Fruit fly (Drosophila melanogaster) whole organism, embryonic: Measurements from ENCODE around the gene CG4645.

Experiments used
- Asciz ChIP-seq: fragments of 200-800 bp; sonication (Bioruptor generic); optimal IDR thresholded peaks from 2 replicates; lab custom pipeline; 2017; ENCODE audit warnings: missing biosample characterization, mild to moderate bottlenecking, missing genetic modification characterization, missing genetic modification reagents
- BEAF-32 ChIP-seq: fragments of 200-800 bp; sonication (Bioruptor generic); optimal IDR thresholded peaks from 3 replicates; lab custom pipeline; 2017; ENCODE audit warnings: missing biosample characterization, missing genetic modification characterization, mild to moderate bottlenecking, moderate library complexity, missing genetic modification reagents
- CG1024 ChIP-seq: fragments of 200-800 bp; sonication (Bioruptor generic); IDR thresholded peaks from 2 replicates; pipeline ENCODE4 v1.3.6; 2022; ENCODE audit warnings: missing biosample characterization, missing genetic modification characterization
- CG11247 ChIP-seq: fragments of 200-800 bp; sonication (Bioruptor generic); IDR thresholded peaks from 2 replicates; pipeline ENCODE4 v1.3.6; 2022; ENCODE audit warnings: missing biosample characterization, missing genetic modification characterization
- CG11456 ChIP-seq: fragments of 200-800 bp; sonication (Bioruptor generic); IDR thresholded peaks from 3 replicates; pipeline ENCODE4 v1.3.6; 2022; ENCODE audit warnings: missing biosample characterization, missing genetic modification characterization
- CG12299 ChIP-seq: fragments of 200-800 bp; sonication (Bioruptor generic); optimal IDR thresholded peaks from 2 replicates; lab custom pipeline; 2018; ENCODE audit warnings: missing biosample characterization, mild to moderate bottlenecking, missing genetic modification characterization
- CG12744 ChIP-seq: fragments of 200-800 bp; sonication (Bioruptor generic); optimal IDR thresholded peaks from 2 replicates; lab custom pipeline; 2016; ENCODE audit warnings: missing biosample characterization, missing genetic modification characterization
- CG13123 ChIP-seq: fragments of 200-800 bp; sonication (Bioruptor generic); optimal IDR thresholded peaks from 2 replicates; lab custom pipeline; 2016; ENCODE audit warnings: missing biosample characterization, missing genetic modification characterization
- CG15011 ChIP-seq: fragments of 200-800 bp; sonication (Bioruptor generic); optimal IDR thresholded peaks from 3 replicates; lab custom pipeline; 2018; ENCODE audit warnings: missing biosample characterization, mild to moderate bottlenecking, missing genetic modification characterization
- CG15514 ChIP-seq: fragments of 200-800 bp; sonication (Bioruptor generic); optimal IDR thresholded peaks from 3 replicates; lab custom pipeline; 2017; ENCODE audit warnings: missing biosample characterization, missing genetic modification characterization, mild to moderate bottlenecking, moderate library complexity, missing genetic modification reagents
- CG1602 ChIP-seq: fragments of 200-800 bp; sonication (Bioruptor generic); optimal IDR thresholded peaks from 3 replicates; lab custom pipeline; 2016; ENCODE audit warnings: missing biosample characterization, missing genetic modification characterization
- CG1603 ChIP-seq: fragments of 200-800 bp; sonication (Bioruptor generic); optimal IDR thresholded peaks from 2 replicates; lab custom pipeline; 2019; ENCODE audit warnings: missing biosample characterization, mild to moderate bottlenecking, missing genetic modification characterization, moderate library complexity
- CG16779 ChIP-seq: fragments of 200-800 bp; sonication (Bioruptor generic); IDR thresholded peaks from 2 replicates; pipeline ENCODE4 v1.3.6; 2022; ENCODE audit warnings: missing biosample characterization, missing genetic modification characterization
- CG2129 ChIP-seq: fragments of 200-800 bp; sonication (Bioruptor generic); IDR thresholded peaks from 2 replicates; pipeline ENCODE4 v1.3.6; 2022; ENCODE audit warnings: missing biosample characterization, missing genetic modification characterization; ENCODE audit not compliant: partially characterized antibody
- CG2712 ChIP-seq: fragments of 200-800 bp; optimal IDR thresholded peaks from 3 replicates; lab custom pipeline; 2019; ENCODE audit warnings: missing biosample characterization, mild to moderate bottlenecking, missing genetic modification characterization, moderate library complexity
- CG32532 ChIP-seq: fragments of 200-800 bp; sonication (Bioruptor generic); IDR thresholded peaks from 2 replicates; pipeline ENCODE4 v1.3.6; 2022; ENCODE audit warnings: missing biosample characterization, missing genetic modification characterization
- CG32772 ChIP-seq: fragments of 200-800 bp; sonication (Bioruptor generic); IDR thresholded peaks from 2 replicates; pipeline ENCODE4 v1.3.6; 2022; ENCODE audit warnings: missing biosample characterization, missing genetic modification characterization
- CG3995 ChIP-seq: fragments of 200-800 bp; sonication (Bioruptor generic); optimal IDR thresholded peaks from 3 replicates; lab custom pipeline; 2016; ENCODE audit warnings: missing biosample characterization, missing genetic modification characterization
- CG5953 ChIP-seq: fragments of 200-800 bp; sonication (Bioruptor generic); IDR thresholded peaks from 2 replicates; pipeline ENCODE4 v1.3.6; 2022; ENCODE audit warnings: missing biosample characterization, missing genetic modification characterization
- CG6175 ChIP-seq: fragments of 200-800 bp; sonication (Bioruptor generic); IDR thresholded peaks from 3 replicates; pipeline ENCODE4 v1.3.6; 2022; ENCODE audit warnings: missing biosample characterization, missing genetic modification characterization
- CG6683 ChIP-seq: fragments of 200-800 bp; sonication (Bioruptor generic); optimal IDR thresholded peaks from 2 replicates; lab custom pipeline; 2017; ENCODE audit warnings: missing biosample characterization, mild to moderate bottlenecking, missing genetic modification characterization, missing genetic modification reagents
- CG7987 ChIP-seq: fragments of 200-800 bp; sonication (Bioruptor generic); optimal IDR thresholded peaks from 2 replicates; lab custom pipeline; 2018; ENCODE audit warnings: missing biosample characterization, mild to moderate bottlenecking, missing genetic modification characterization, moderate library complexity
- CTCF ChIP-seq: fragments of 200-800 bp; sonication (Bioruptor generic); optimal IDR thresholded peaks from 2 replicates; lab custom pipeline; 2017; ENCODE audit warnings: missing biosample characterization, mild to moderate bottlenecking, missing genetic modification characterization, moderate library complexity
- Dfd ChIP-seq, 2 experiments: fragments of >200 bp; optimal IDR thresholded peaks; 2 replicates each; lab custom pipeline; 2017; ENCODE audit warnings: missing biosample characterization in 2 of 2, missing genetic modification characterization in 2 of 2
- Ets65A ChIP-seq: fragments of 200-800 bp; sonication (Bioruptor generic); peaks from one replicate; lab custom pipeline; 2016; ENCODE audit warnings: missing biosample characterization, missing genetic modification characterization
- H15 ChIP-seq: fragments of 200-800 bp; sonication (Bioruptor generic); IDR thresholded peaks from 3 replicates; pipeline ENCODE4 v1.3.6; 2022; ENCODE audit warnings: missing biosample characterization, missing genetic modification characterization
- Hmr ChIP-seq: fragments of 200-800 bp; sonication (Bioruptor generic); optimal IDR thresholded peaks from 3 replicates; lab custom pipeline; 2017; ENCODE audit warnings: mild to moderate bottlenecking, missing biosample characterization, missing genetic modification reagents, missing genetic modification characterization
- Kr ChIP-seq: fragments of 200-800 bp; sonication (Bioruptor generic); optimal IDR thresholded peaks from 2 replicates; lab custom pipeline; 2017; ENCODE audit warnings: missing biosample characterization, mild to moderate bottlenecking, missing genetic modification characterization
- Meics ChIP-seq: fragments of 200-800 bp; sonication (Bioruptor generic); optimal IDR thresholded peaks from 2 replicates; lab custom pipeline; 2017; ENCODE audit warnings: missing biosample characterization, mild to moderate bottlenecking, missing genetic modification characterization
- Mes4 ChIP-seq: fragments of 200-800 bp; sonication (Bioruptor generic); optimal IDR thresholded peaks from 2 replicates; lab custom pipeline; 2016; ENCODE audit warnings: missing biosample characterization, missing genetic modification characterization
- Neu2 ChIP-seq: fragments of 200-800 bp; sonication (Bioruptor generic); optimal IDR thresholded peaks from 3 replicates; lab custom pipeline; 2016; ENCODE audit warnings: missing biosample characterization, missing genetic modification characterization, borderline replicate concordance
- Nf-YA ChIP-seq: fragments of 200-800 bp; sonication (Bioruptor generic); IDR thresholded peaks from 2 replicates; pipeline ENCODE4 v1.3.6; 2022; ENCODE audit warnings: missing biosample characterization, missing genetic modification characterization
- PHDP ChIP-seq: fragments of 200-800 bp; sonication (Bioruptor generic); optimal IDR thresholded peaks from 3 replicates; lab custom pipeline; 2018; ENCODE audit warnings: missing biosample characterization, mild to moderate bottlenecking, missing genetic modification characterization, moderate library complexity
- Sox102F ChIP-seq: fragments of 200-800 bp; sonication (Bioruptor generic); optimal IDR thresholded peaks from 2 replicates; lab custom pipeline; 2018; ENCODE audit warnings: missing biosample characterization, mild to moderate bottlenecking, missing genetic modification characterization, moderate library complexity
- ab ChIP-seq: fragments of 200-800 bp; sonication (Bioruptor generic); optimal IDR thresholded peaks from 2 replicates; lab custom pipeline; 2016; ENCODE audit warnings: missing biosample characterization, missing genetic modification characterization
- bcd ChIP-seq: fragments of 200-800 bp; sonication (Bioruptor generic); optimal IDR thresholded peaks from 2 replicates; lab custom pipeline; 2017; ENCODE audit warnings: missing biosample characterization, mild to moderate bottlenecking, missing genetic modification characterization
- caup ChIP-seq: fragments of 200-800 bp; sonication (Bioruptor generic); optimal IDR thresholded peaks from 3 replicates; lab custom pipeline; 2017; ENCODE audit warnings: missing biosample characterization, mild to moderate bottlenecking, missing genetic modification characterization, moderate library complexity; ENCODE audit not compliant: severe bottlenecking
- da ChIP-seq: fragments of 200-800 bp; sonication (Bioruptor generic); optimal IDR thresholded peaks from 2 replicates; lab custom pipeline; 2016; ENCODE audit warnings: missing biosample characterization, missing genetic modification characterization
- dimm ChIP-seq: fragments of 200-800 bp; sonication (Bioruptor generic); IDR thresholded peaks from 2 replicates; pipeline ENCODE4 v1.3.6; 2022; ENCODE audit warnings: missing biosample characterization, missing genetic modification characterization
- dysf ChIP-seq: fragments of 200-800 bp; sonication (Bioruptor generic); IDR thresholded peaks from 3 replicates; pipeline ENCODE4 v1.3.6; 2022; ENCODE audit warnings: missing biosample characterization, missing genetic modification characterization
- emc ChIP-seq: fragments of 200-800 bp; sonication (Bioruptor generic); optimal IDR thresholded peaks from 2 replicates; lab custom pipeline; 2016; ENCODE audit warnings: missing biosample characterization, missing genetic modification characterization
- ftz-f1 ChIP-seq: fragments of 200-800 bp; sonication (Bioruptor generic); optimal IDR thresholded peaks from 2 replicates; lab custom pipeline; 2016; ENCODE audit warnings: missing biosample characterization, missing genetic modification characterization
- fu2 ChIP-seq: fragments of 200-800 bp; sonication (Bioruptor generic); optimal IDR thresholded peaks from 2 replicates; lab custom pipeline; 2016; ENCODE audit warnings: missing biosample characterization, missing genetic modification characterization
- gcm2 ChIP-seq: fragments of 200-800 bp; sonication (Bioruptor generic); optimal IDR thresholded peaks from 2 replicates; lab custom pipeline; 2016; ENCODE audit warnings: missing biosample characterization, missing genetic modification characterization
- ham ChIP-seq: fragments of 200-800 bp; sonication (Bioruptor generic); IDR thresholded peaks from 2 replicates; pipeline ENCODE4 v1.3.6; 2022; ENCODE audit warnings: missing biosample characterization, missing genetic modification characterization
- jing ChIP-seq: fragments of 200-800 bp; sonication (Bioruptor generic); optimal IDR thresholded peaks from 2 replicates; lab custom pipeline; 2018; ENCODE audit warnings: missing biosample characterization, mild to moderate bottlenecking, missing genetic modification characterization
- knrl ChIP-seq: fragments of 200-800 bp; sonication (Bioruptor generic); IDR thresholded peaks from 3 replicates; pipeline ENCODE4 v1.3.6; 2022; ENCODE audit warnings: missing biosample characterization, missing genetic modification characterization; ENCODE audit not compliant: partially characterized antibody
- p53 ChIP-seq: fragments of 200-800 bp; sonication (Bioruptor generic); optimal IDR thresholded peaks from 2 replicates; lab custom pipeline; 2016; ENCODE audit warnings: missing biosample characterization, missing genetic modification characterization
- prd ChIP-seq, 3 experiments: fragments of >200 bp in 2 of 3; fragments of 200-800 bp in 1 of 3; sonication (Bioruptor generic) in 1 of 3; optimal IDR thresholded peaks in 2 of 3; IDR thresholded peaks in 1 of 3; 2 replicates in 2 of 3; 3 replicates in 1 of 3; pipeline versions ENCODE4 v1.3.6 to Lab custom; 2017 to 2022; ENCODE audit warnings: missing biosample characterization in 1 of 3, missing genetic modification characterization in 1 of 3
- pros ChIP-seq: fragments of 200-800 bp; sonication (Bioruptor generic); optimal IDR thresholded peaks from 3 replicates; lab custom pipeline; 2019; ENCODE audit warnings: missing biosample characterization, mild to moderate bottlenecking, missing genetic modification characterization, moderate library complexity
- tup ChIP-seq: fragments of 200-800 bp; sonication (Bioruptor generic); optimal IDR thresholded peaks from 2 replicates; lab custom pipeline; 2016; ENCODE audit warnings: missing biosample characterization, mild to moderate bottlenecking, missing genetic modification characterization, moderate library complexity
- yki ChIP-seq: fragments of >200 bp; optimal IDR thresholded peaks from 3 replicates; lab custom pipeline; 2018

Gene CG4645

DNA sequence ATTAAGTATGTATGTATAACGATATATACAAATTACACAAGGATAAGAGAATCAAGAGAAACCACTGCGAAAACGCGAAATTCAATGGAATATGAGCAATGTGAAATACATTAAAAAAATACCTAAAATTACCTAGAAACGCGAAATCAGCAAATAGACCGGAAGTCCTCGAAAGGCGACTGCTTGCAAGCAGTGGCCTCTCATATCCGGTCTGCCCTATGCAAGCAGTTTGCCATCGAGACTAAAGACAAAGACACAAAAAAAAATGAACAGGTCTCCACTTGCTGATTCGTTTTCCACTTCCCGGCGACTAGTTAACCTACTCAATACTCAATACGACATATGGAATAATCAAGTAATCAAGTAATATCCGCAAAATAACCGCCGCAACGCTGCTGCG lies 37.9 kb downstream of the CG4645 start (continued):
- TF ChIP-seq Sox102F (GFP tag; lab: Kevin White, UChicago) = no peak
- TF ChIP-seq CTCF = no peak
- TF ChIP-seq CG32532 (GFP tag; lab: Robert Waterston, UW) = no peak
- TF ChIP-seq Neu2 (GFP tag; lab: Kevin White, UChicago) = no peak
- TF ChIP-seq CG11247 = no peak
- TF ChIP-seq prd (optimal IDR thresholded peaks at IDR 0.05; lab: Kevin White, UChicago) = no peak
- TF ChIP-seq prd (GFP tag; IDR thresholded peaks at IDR 0.05; lab: Robert Waterston, UW) = no peak
- TF ChIP-seq jing = no peak
- no peak for TF ChIP-seq da
- TF ChIP-seq yki (lab: Kevin White, UChicago) = no peak
- peak; percentile 17 for TF ChIP-seq bcd
- peak; percentile 29 for TF ChIP-seq Meics (GFP tag; lab: Kevin White, UChicago)
- no peak for TF ChIP-seq CG1602 (GFP tag; lab: Kevin White, UChicago)
- TF ChIP-seq PHDP (tag; lab: Kevin White, UChicago) = no peak
- peak; percentile 5 for TF ChIP-seq Mes4 (GFP tag; lab: Kevin White, UChicago)
- TF ChIP-seq ab = no peak
- TF ChIP-seq Asciz (GFP tag; lab: Kevin White, UChicago) = peak; percentile 46
- TF ChIP-seq CG12744 (GFP tag; lab: Kevin White, UChicago) = no peak
- TF ChIP-seq CG32772 (GFP tag; lab: Robert Waterston, UW) = no peak
- TF ChIP-seq p53 (GFP tag; lab: Kevin White, UChicago) = no peak
- no peak for TF ChIP-seq CG1024 (GFP tag; lab: Robert Waterston, UW)
- no peak; the same call in 2 of the 3 replicates for TF ChIP-seq CG11456 (GFP tag; lab: Robert Waterston, UW)
- no peak for TF ChIP-seq CG15011 (GFP tag; lab: Kevin White, UChicago)
- no peak for TF ChIP-seq dysf (GFP tag; lab: Robert Waterston, UW)
- TF ChIP-seq fu2 = no peak
- no peak for TF ChIP-seq knrl (GFP tag; lab: Robert Waterston, UW)
- TF ChIP-seq Ets65A (GFP tag; lab: Kevin White, UChicago) = peak; percentile 94
- TF ChIP-seq Kr (GFP tag; lab: Kevin White, UChicago) = no peak
- no peak for TF ChIP-seq CG13123 (GFP tag; lab: Kevin White, UChicago)
- no peak for TF ChIP-seq CG5953 (GFP tag; lab: Robert Waterston, UW)
- no peak for TF ChIP-seq H15 (GFP tag; lab: Robert Waterston, UW)
- no peak for TF ChIP-seq gcm2 (GFP tag; lab: Kevin White, UChicago)
- TF ChIP-seq CG15514 = peak; percentile 18
- TF ChIP-seq dimm (GFP tag; lab: Robert Waterston, UW) = no peak
- TF ChIP-seq CG16779 = no peak
- TF ChIP-seq ham (GFP tag; lab: Robert Waterston, UW) = no peak
- peak; percentile 51 for TF ChIP-seq caup (GFP tag; lab: Kevin White, UChicago)
- TF ChIP-seq Nf-YA = 0 out of 2 replicates have a peak, but pooled peaks have one; percentile 24
- no peak for TF ChIP-seq emc (GFP tag; lab: Kevin White, UChicago)
- no peak for TF ChIP-seq ftz-f1 (GFP tag; lab: Kevin White, UChicago)
- TF ChIP-seq CG7987 = no peak
- no peak for TF ChIP-seq CG3995 (GFP tag; lab: Kevin White, UChicago)
- TF ChIP-seq pros (GFP tag; lab: Kevin White, UChicago) = no peak
- no peak for TF ChIP-seq Dfd (GFP tag; optimal IDR thresholded peaks at IDR 0.05; lab: Kevin White, UChicago)
- no peak for TF ChIP-seq CG6683 (GFP tag; lab: Kevin White, UChicago)
- TF ChIP-seq BEAF-32 = no peak
- no peak for TF ChIP-seq tup
- TF ChIP-seq CG6175 (GFP tag; lab: Robert Waterston, UW) = no peak
- no peak for TF ChIP-seq CG2129
- no peak for TF ChIP-seq CG2712
- peak; percentile 51 for TF ChIP-seq Hmr (GFP tag; lab: Kevin White, UChicago)
- no peak for TF ChIP-seq CG12299 (tag; lab: Kevin White, UChicago)
- TF ChIP-seq CG1603 (tag; lab: Kevin White, UChicago) = peak; percentile 24
